Fruit fly (Drosophila melanogaster) whole organism: ENCODE results near the gene LManI.

Experiments
- CG8478 ChIP-seq: fragments of >200 bp; optimal IDR thresholded peaks from 2 replicates; lab custom pipeline; 2018; ENCODE audit warnings: inconsistent platforms
- EcR ChIP-seq, 2 experiments: fragments of >200 bp; optimal IDR thresholded peaks; 2 replicates each; lab custom pipeline; 2017; ENCODE audit warnings: missing biosample characterization in 2 of 2, missing genetic modification characterization in 2 of 2, missing genetic modification reagents in 2 of 2

DNA sequence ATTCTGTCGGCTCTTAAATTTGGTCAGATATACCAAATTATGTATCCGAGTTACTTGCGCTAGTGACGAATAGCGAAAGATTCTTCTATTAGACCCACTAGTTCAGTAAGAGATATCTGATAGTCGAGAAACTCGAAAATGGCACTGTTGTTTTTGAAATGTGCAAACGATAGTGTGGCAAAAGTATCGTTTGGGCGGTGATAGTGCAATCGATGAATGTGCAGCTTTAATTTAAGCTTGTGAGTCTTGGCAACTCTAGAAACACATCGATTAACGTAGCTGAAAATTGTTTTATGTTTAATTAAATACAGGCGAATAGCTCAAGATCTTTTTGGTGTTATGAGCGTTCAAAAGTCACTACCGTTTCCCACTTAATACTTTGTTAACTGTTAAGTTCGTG lies 19.7 kb downstream of the LManI start, which contains the start of gene STUB1:
- TF ChIP-seq EcR (GFP tag; optimal IDR thresholded peaks at IDR 0.05; lab: Kevin White, UChicago) = no peak
- TF ChIP-seq CG8478 = no peak
